Worm (Caenorhabditis elegans) whole organism, L2 larva: Measurements from ENCODE around the gene Y37E11B.10.

ENCODE experiments used
- aly-2 ChIP-seq: fragments of 150-350 bp; optimal IDR thresholded peaks from 2 replicates; lab custom pipeline; 2014; ENCODE audit warnings: missing biosample characterization, missing genetic modification characterization
- ama-1 ChIP-seq: fragments of 150-350 bp; optimal IDR thresholded peaks from 2 replicates; lab custom pipeline; 2018; ENCODE audit warnings: inconsistent platforms
- ceh-82 ChIP-seq: fragments of 150-350 bp; optimal IDR thresholded peaks from 2 replicates; lab custom pipeline; 2014; ENCODE audit warnings: missing biosample characterization, missing genetic modification characterization
- egl-27 ChIP-seq: sonication (generic microtip); optimal IDR thresholded peaks from 3 replicates; lab custom pipeline; 2017; ENCODE audit warnings: missing biosample characterization, missing genetic modification reagents, missing genetic modification characterization
- elt-3 ChIP-seq: sonication (generic microtip); optimal IDR thresholded peaks from 2 replicates; lab custom pipeline; 2017; ENCODE audit warnings: missing biosample characterization, missing genetic modification characterization
- fos-1 ChIP-seq: fragments of 150-350 bp; optimal IDR thresholded peaks from 2 replicates; lab custom pipeline; 2014; ENCODE audit warnings: missing biosample characterization, missing genetic modification characterization
- mdl-1 ChIP-seq, 2 experiments: fragments of 150-350 bp in 1 of 2; sonication (generic microtip) in 1 of 2; optimal IDR thresholded peaks; 2 replicates each; lab custom pipeline; 2017; ENCODE audit warnings: missing biosample characterization in 2 of 2, missing genetic modification characterization in 2 of 2
- nhr-12 ChIP-seq: fragments of 150-350 bp; optimal IDR thresholded peaks from 2 replicates; lab custom pipeline; 2014; ENCODE audit warnings: missing biosample characterization, missing genetic modification characterization
- nhr-129 ChIP-seq: fragments of 150-350 bp; optimal IDR thresholded peaks from 2 replicates; lab custom pipeline; 2014; ENCODE audit warnings: missing biosample characterization, missing genetic modification characterization
- nhr-23 ChIP-seq: fragments of 150-350 bp; optimal IDR thresholded peaks from 2 replicates; lab custom pipeline; 2014; ENCODE audit warnings: missing biosample characterization, missing genetic modification reagents, missing genetic modification characterization
- sem-4 ChIP-seq: fragments of 150-350 bp; optimal IDR thresholded peaks from 2 replicates; lab custom pipeline; 2014; ENCODE audit warnings: missing biosample characterization, missing genetic modification reagents, missing genetic modification characterization
- skn-1 ChIP-seq: sonication (generic microtip); optimal IDR thresholded peaks from 2 replicates; lab custom pipeline; 2017; ENCODE audit warnings: missing biosample characterization, missing genetic modification characterization
- unc-39 ChIP-seq: fragments of 150-350 bp; optimal IDR thresholded peaks from 2 replicates; lab custom pipeline; 2014; ENCODE audit warnings: missing biosample characterization, missing genetic modification characterization

DNA sequence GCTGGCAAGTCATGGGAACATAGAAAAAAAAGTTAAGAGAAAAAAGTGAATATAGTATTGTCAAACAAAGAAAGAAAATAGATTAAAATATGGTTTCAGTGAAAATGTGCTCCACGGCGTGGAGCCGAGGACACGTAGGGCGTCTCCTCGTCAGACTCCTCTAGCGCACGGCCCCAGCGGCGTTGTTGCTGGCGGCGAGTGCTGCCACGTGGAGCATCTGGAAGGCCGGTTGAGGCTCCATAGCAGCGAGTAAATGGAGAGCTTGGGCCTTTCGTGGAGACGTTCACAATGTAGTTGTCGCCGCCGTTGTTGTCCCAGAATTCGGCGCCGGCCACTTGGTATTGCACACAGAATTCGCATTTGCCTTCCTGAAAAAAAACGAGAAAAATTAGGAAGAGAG, 39.2 kb upstream of the Y37E11B.10 start:
- TF ChIP-seq nhr-129 (tag; lab: Kevin White, UChicago) (no peak), ceh-82 (tag; lab: Kevin White, UChicago) (no peak), ama-1 (lab: Kevin White, UChicago) (no peak), elt-3 (no peak), skn-1 (tag; lab: Kevin White, UChicago) (no peak), nhr-23 (tag; lab: Kevin White, UChicago) (no peak), egl-27 (tag; lab: Kevin White, UChicago) (no peak), sem-4 (no peak), fos-1 (tag; lab: Kevin White, UChicago) (no peak), nhr-12 (no peak), unc-39 (tag; lab: Kevin White, UChicago) (no peak), mdl-1 (tag; optimal IDR thresholded peaks at IDR 0.05; lab: Kevin White, UChicago) (no peak), aly-2 (no peak)
